Worm (Caenorhabditis elegans) whole organism, late embryonic: Measurements from ENCODE around the gene let-418.

ENCODE experiments used
- C08G9.2 ChIP-seq: sonication (generic microtip); optimal IDR thresholded peaks from 2 replicates; lab custom pipeline; 2016; ENCODE audit warnings: mild to moderate bottlenecking, missing genetic modification characterization, moderate library complexity, missing compliant biosample characterization
- C38D4.7 ChIP-seq: fragments of 200-800 bp; sonication (Bioruptor generic); optimal IDR thresholded peaks from 2 replicates; lab custom pipeline; 2018; ENCODE audit warnings: mild to moderate bottlenecking, missing genetic modification characterization, moderate library complexity, missing compliant biosample characterization
- K09A11.1 ChIP-seq: sonication (generic microtip); optimal IDR thresholded peaks from 2 replicates; lab custom pipeline; 2017; ENCODE audit warnings: antibody characterized with exemption, mild to moderate bottlenecking, missing genetic modification characterization, missing compliant biosample characterization; ENCODE audit not compliant: insufficient read depth
- T23F11.4 ChIP-seq: fragments of 200-800 bp; sonication (Bioruptor generic); optimal IDR thresholded peaks from 2 replicates; lab custom pipeline; 2018; ENCODE audit warnings: mild to moderate bottlenecking, missing genetic modification characterization, missing compliant biosample characterization
- ahr-1 ChIP-seq: sonication (generic microtip); optimal IDR thresholded peaks from 2 replicates; lab custom pipeline; 2016; ENCODE audit warnings: missing genetic modification characterization, missing compliant biosample characterization
- ama-1 ChIP-seq: fragments of 150-350 bp; optimal IDR thresholded peaks from 2 replicates; lab custom pipeline; 2014
- ceh-14 ChIP-seq: sonication (generic microtip); optimal IDR thresholded peaks from 2 replicates; lab custom pipeline; 2016; ENCODE audit warnings: missing genotype, missing genetic modification characterization, missing compliant biosample characterization
- ceh-2 ChIP-seq: sonication (generic microtip); optimal IDR thresholded peaks from 2 replicates; lab custom pipeline; 2016; ENCODE audit warnings: missing genotype, missing genetic modification characterization, missing compliant biosample characterization
- ceh-22 ChIP-seq: sonication (generic microtip); optimal IDR thresholded peaks from 2 replicates; lab custom pipeline; 2017; ENCODE audit warnings: missing biosample characterization, missing genetic modification characterization
- ceh-24 ChIP-seq: sonication (generic microtip); optimal IDR thresholded peaks from 2 replicates; lab custom pipeline; 2016; ENCODE audit warnings: mild to moderate bottlenecking, missing genetic modification characterization, missing compliant biosample characterization
- ceh-30 ChIP-seq: fragments of 150-350 bp; optimal IDR thresholded peaks from 2 replicates; lab custom pipeline; 2014; ENCODE audit warnings: missing biosample characterization, missing genetic modification characterization
- ceh-31 ChIP-seq: sonication (generic microtip); optimal IDR thresholded peaks from 2 replicates; lab custom pipeline; 2016; ENCODE audit warnings: missing genetic modification characterization, missing compliant biosample characterization
- ceh-45 ChIP-seq: fragments of 200-800 bp; sonication (Bioruptor generic); IDR thresholded peaks from 2 replicates; pipeline ENCODE4 v1.3.6; 2022; ENCODE audit warnings: missing genetic modification reagents, missing genetic modification characterization, missing compliant biosample characterization
- che-1 ChIP-seq: sonication (generic microtip); optimal IDR thresholded peaks from 2 replicates; lab custom pipeline; 2016; ENCODE audit warnings: mild to moderate bottlenecking, missing genetic modification characterization, missing compliant biosample characterization
- dmd-4 ChIP-seq: sonication (generic microtip); optimal IDR thresholded peaks from 2 replicates; lab custom pipeline; 2016; ENCODE audit warnings: borderline replicate concordance, missing genetic modification characterization, missing compliant biosample characterization
- fax-1 ChIP-seq: sonication (generic microtip); optimal IDR thresholded peaks from 2 replicates; lab custom pipeline; 2016; ENCODE audit warnings: missing genotype, missing genetic modification characterization, missing compliant biosample characterization
- gmeb-2 ChIP-seq: sonication (generic microtip); optimal IDR thresholded peaks from 2 replicates; lab custom pipeline; 2016; ENCODE audit warnings: missing genetic modification characterization, inconsistent platforms, missing compliant biosample characterization
- hlh-13 ChIP-seq: fragments of 200-800 bp; sonication (Bioruptor generic); optimal IDR thresholded peaks from 2 replicates; lab custom pipeline; 2018; ENCODE audit warnings: mild to moderate bottlenecking, missing genetic modification characterization, missing compliant biosample characterization
- hlh-15 ChIP-seq: sonication (generic microtip); optimal IDR thresholded peaks from 2 replicates; lab custom pipeline; 2016; ENCODE audit warnings: missing genetic modification characterization, missing compliant biosample characterization
- hlh-30 ChIP-seq: sonication (generic microtip); optimal IDR thresholded peaks from 2 replicates; lab custom pipeline; 2017; ENCODE audit warnings: antibody characterized with exemption, missing genetic modification characterization, missing compliant biosample characterization; ENCODE audit not compliant: insufficient read depth
- lim-6 ChIP-seq: sonication (generic microtip); optimal IDR thresholded peaks from 2 replicates; lab custom pipeline; 2016; ENCODE audit warnings: missing genetic modification characterization, missing compliant biosample characterization
- nhr-11 ChIP-seq: fragments of 150-350 bp; optimal IDR thresholded peaks from 2 replicates; lab custom pipeline; 2014; ENCODE audit warnings: missing biosample characterization, missing genetic modification characterization
- nhr-232 ChIP-seq: sonication (generic microtip); optimal IDR thresholded peaks from 2 replicates; lab custom pipeline; 2016; ENCODE audit warnings: missing genetic modification characterization, missing compliant biosample characterization
- odd-2 ChIP-seq: sonication (generic microtip); optimal IDR thresholded peaks from 2 replicates; lab custom pipeline; 2017; ENCODE audit warnings: antibody characterized with exemption, mild to moderate bottlenecking, missing genetic modification characterization, missing compliant biosample characterization
- pag-3 ChIP-seq: sonication (generic microtip); optimal IDR thresholded peaks from 2 replicates; lab custom pipeline; 2016; ENCODE audit warnings: missing compliant biosample characterization, missing genetic modification characterization, borderline replicate concordance
- pha-2 ChIP-seq: sonication (generic microtip); optimal IDR thresholded peaks from 2 replicates; lab custom pipeline; 2017; ENCODE audit warnings: mild to moderate bottlenecking, missing genetic modification characterization, missing compliant biosample characterization
- pqm-1 ChIP-seq: sonication (generic microtip); optimal IDR thresholded peaks from 2 replicates; lab custom pipeline; 2016; ENCODE audit warnings: missing genetic modification characterization, missing compliant biosample characterization
- pros-1 ChIP-seq: fragments of 150-350 bp; optimal IDR thresholded peaks from 2 replicates; lab custom pipeline; 2014; ENCODE audit warnings: missing biosample characterization, missing genetic modification reagents, missing genetic modification characterization
- sdc-2 ChIP-seq: sonication (generic microtip); optimal IDR thresholded peaks from 2 replicates; lab custom pipeline; 2016; ENCODE audit warnings: missing genotype, missing genetic modification characterization, missing compliant biosample characterization
- sox-4 ChIP-seq: sonication (generic microtip); optimal IDR thresholded peaks from 2 replicates; lab custom pipeline; 2017; ENCODE audit warnings: mild to moderate bottlenecking, missing genetic modification characterization, inconsistent platforms, missing compliant biosample characterization
- tbx-2 ChIP-seq: sonication (generic microtip); optimal IDR thresholded peaks from 2 replicates; lab custom pipeline; 2016; ENCODE audit warnings: missing genetic modification characterization, missing compliant biosample characterization
- tbx-7 ChIP-seq: sonication (generic microtip); optimal IDR thresholded peaks from 2 replicates; lab custom pipeline; 2016; ENCODE audit warnings: missing genotype, missing genetic modification characterization, missing compliant biosample characterization
- unc-42 ChIP-seq: sonication (generic microtip); optimal IDR thresholded peaks from 2 replicates; lab custom pipeline; 2016; ENCODE audit warnings: missing genotype, missing genetic modification characterization, missing compliant biosample characterization
- unc-55 ChIP-seq: sonication (generic microtip); optimal IDR thresholded peaks from 2 replicates; lab custom pipeline; 2017; ENCODE audit warnings: missing biosample characterization, missing genetic modification reagents, missing genetic modification characterization
- unc-86 ChIP-seq: sonication (generic microtip); optimal IDR thresholded peaks from 2 replicates; lab custom pipeline; 2016; ENCODE audit warnings: missing genetic modification characterization, missing compliant biosample characterization
- ztf-16 ChIP-seq: sonication (generic microtip); optimal IDR thresholded peaks from 2 replicates; lab custom pipeline; 2017; ENCODE audit warnings: missing genetic modification characterization, missing compliant biosample characterization

The let-418 gene

ce11 chrV:5831253-5831652 is 4.6 kb downstream of the let-418 start:
- TF ChIP-seq pros-1 (tag; lab: Kevin White, UChicago) (no peak), nhr-232 (no peak), lim-6 (tag; lab: Kevin White, UChicago) (no peak), ceh-2 (tag; lab: Kevin White, UChicago) (no peak), ztf-16 (no peak), C08G9.2 (tag; lab: Kevin White, UChicago) (no peak), odd-2 (tag; lab: Kevin White, UChicago) (no peak), sox-4 (tag; lab: Kevin White, UChicago) (no peak), C38D4.7 (GFP tag; lab: Kevin White, UChicago) (no peak), fax-1 (tag; lab: Kevin White, UChicago) (no peak)

ce11 chrV:5832799-5833198 is 6.2 kb downstream of the let-418 start:
- no peak for TF ChIP-seq tbx-7
- peak; percentile 51 for TF ChIP-seq ama-1 (lab: Kevin White, UChicago)
- no peak for TF ChIP-seq gmeb-2 (tag; lab: Kevin White, UChicago)
- TF ChIP-seq ceh-22 (tag; lab: Kevin White, UChicago): no peak
- TF ChIP-seq pha-2 (tag; lab: Kevin White, UChicago): no peak

DNA sequence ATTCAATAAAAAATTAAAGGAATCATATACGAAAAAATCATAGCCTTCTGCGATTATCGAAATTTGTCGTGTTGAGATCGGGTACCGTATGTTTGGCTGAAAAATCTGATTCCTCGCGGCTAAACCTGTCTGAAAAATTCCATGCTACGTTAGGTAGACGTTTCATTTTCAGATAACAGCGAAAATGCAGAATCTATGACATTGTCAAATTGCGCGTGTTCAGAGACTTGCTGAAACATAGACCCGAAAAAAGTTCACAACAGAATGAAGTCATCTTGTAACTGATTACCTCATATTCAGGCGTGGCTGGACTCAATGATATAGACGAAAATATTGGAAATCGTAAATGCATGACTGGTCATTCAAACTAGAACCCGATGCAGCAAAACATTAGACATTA is 6.9 kb downstream of the let-418 start, which contains the start of gene srh-76:
srh-76 (plus strand) TSS at position 301 of the 400 bp plus-strand sequence.
- TF ChIP-seq dmd-4 (tag; lab: Kevin White, UChicago) (no peak), ceh-14 (no peak), unc-86 (tag; lab: Kevin White, UChicago) (no peak), hlh-15 (no peak), C38D4.7 (GFP tag; lab: Kevin White, UChicago) (no peak), K09A11.1 (tag; lab: Kevin White, UChicago) (no peak), ceh-22 (tag; lab: Kevin White, UChicago) (no peak), nhr-232 (no peak), hlh-13 (GFP tag; lab: Kevin White, UChicago) (no peak), ceh-24 (tag; lab: Kevin White, UChicago) (no peak), nhr-11 (tag; lab: Kevin White, UChicago) (no peak), T23F11.4 (GFP tag; lab: Kevin White, UChicago) (no peak)

DNA sequence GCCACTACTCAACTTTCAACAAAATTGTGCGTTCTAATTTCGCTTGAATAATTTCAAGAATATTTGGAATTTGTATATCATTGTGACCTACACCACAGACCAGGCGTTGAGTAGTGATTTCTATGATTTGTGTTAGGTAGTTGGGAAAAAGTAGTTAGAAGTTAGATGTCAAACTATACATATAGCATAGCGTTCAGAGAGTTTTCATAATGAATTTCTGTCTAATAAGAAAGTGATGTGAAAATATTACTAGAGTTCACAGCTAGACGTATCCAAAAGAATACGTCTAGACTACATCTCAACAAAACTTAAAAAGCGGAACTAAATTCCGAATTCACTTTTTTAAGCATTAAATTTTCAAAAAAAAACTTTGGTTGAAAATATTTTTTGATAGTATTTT is 8.8 kb downstream of the let-418 start:
- TF ChIP-seq che-1 (tag; lab: Kevin White, UChicago) (no peak), hlh-30 (tag; lab: Kevin White, UChicago) (no peak), unc-55 (GFP tag; lab: Kevin White, UChicago) (no peak), nhr-11 (tag; lab: Kevin White, UChicago) (no peak), tbx-2 (tag; lab: Kevin White, UChicago) (no peak), C08G9.2 (tag; lab: Kevin White, UChicago) (no peak), hlh-15 (no peak), unc-42 (tag; lab: Kevin White, UChicago) (no peak), dmd-4 (tag; lab: Kevin White, UChicago) (no peak), sdc-2 (tag; lab: Kevin White, UChicago) (no peak), ceh-30 (tag; lab: Kevin White, UChicago) (no peak), ceh-45 (GFP tag; lab: Robert Waterston, UW) (no peak), ceh-31 (tag; lab: Kevin White, UChicago) (no peak), odd-2 (tag; lab: Kevin White, UChicago) (no peak), pqm-1 (no peak), ahr-1 (tag; lab: Kevin White, UChicago) (no peak), pag-3 (tag; lab: Kevin White, UChicago) (no peak)
- TF ChIP-seq, all 69 proteins: peak for 0
